Worm (Caenorhabditis elegans) whole organism, L2 larva: ENCODE results near the gene R08C7.12.
A peak's percentile ranks its signal among the peaks of the same experiment; 100 is the strongest.

Experiments
- C34F6.9 ChIP-seq: fragments of 150-350 bp; optimal IDR thresholded peaks from 2 replicates; lab custom pipeline; 2014; ENCODE audit warnings: missing biosample characterization, missing genetic modification characterization
- F13H6.1 ChIP-seq: sonication (generic microtip); optimal IDR thresholded peaks from 2 replicates; lab custom pipeline; 2016; ENCODE audit warnings: missing genetic modification characterization, missing compliant biosample characterization
- R02D3.7 ChIP-seq: fragments of 150-350 bp; optimal IDR thresholded peaks from 2 replicates; lab custom pipeline; 2014; ENCODE audit warnings: missing biosample characterization, missing genetic modification characterization
- Y55F3AM.14 ChIP-seq: fragments of 200-800 bp; sonication (Bioruptor generic); optimal IDR thresholded peaks from 2 replicates; lab custom pipeline; 2018; ENCODE audit warnings: mild to moderate bottlenecking, missing genetic modification characterization, missing compliant biosample characterization
- ZK546.5 ChIP-seq: sonication (generic microtip); optimal IDR thresholded peaks from 2 replicates; lab custom pipeline; 2017; ENCODE audit warnings: missing biosample characterization, missing genetic modification characterization
- alr-1 ChIP-seq: fragments of 150-350 bp; optimal IDR thresholded peaks from 2 replicates; lab custom pipeline; 2014; ENCODE audit warnings: missing biosample characterization, missing genetic modification characterization
- aly-2 ChIP-seq: fragments of 150-350 bp; optimal IDR thresholded peaks from 2 replicates; lab custom pipeline; 2014; ENCODE audit warnings: missing biosample characterization, missing genetic modification characterization
- blmp-1 ChIP-seq: sonication (generic microtip); optimal IDR thresholded peaks from 2 replicates; lab custom pipeline; 2017; ENCODE audit warnings: missing genetic modification characterization, mild to moderate bottlenecking, missing compliant biosample characterization, antibody characterized with exemption, moderate library complexity; ENCODE audit not compliant: insufficient read depth
- ceh-16 ChIP-seq: fragments of 150-350 bp; optimal IDR thresholded peaks from 2 replicates; lab custom pipeline; 2014; ENCODE audit warnings: missing biosample characterization, missing genetic modification characterization
- ceh-82 ChIP-seq: fragments of 150-350 bp; optimal IDR thresholded peaks from 2 replicates; lab custom pipeline; 2014; ENCODE audit warnings: missing biosample characterization, missing genetic modification characterization
- crh-2 ChIP-seq: sonication (generic microtip); optimal IDR thresholded peaks from 2 replicates; lab custom pipeline; 2017; ENCODE audit warnings: missing biosample characterization, missing genetic modification characterization
- dmd-4 ChIP-seq: sonication (generic microtip); optimal IDR thresholded peaks from 2 replicates; lab custom pipeline; 2017; ENCODE audit warnings: missing biosample characterization, missing genetic modification characterization
- egl-27 ChIP-seq: sonication (generic microtip); optimal IDR thresholded peaks from 3 replicates; lab custom pipeline; 2017; ENCODE audit warnings: missing biosample characterization, missing genetic modification reagents, missing genetic modification characterization
- elt-1 ChIP-seq: fragments of 150-350 bp; optimal IDR thresholded peaks from 2 replicates; lab custom pipeline; 2014; ENCODE audit warnings: missing biosample characterization, missing genetic modification characterization
- elt-3 ChIP-seq: sonication (generic microtip); optimal IDR thresholded peaks from 2 replicates; lab custom pipeline; 2017; ENCODE audit warnings: missing biosample characterization, missing genetic modification characterization
- fos-1 ChIP-seq: fragments of 150-350 bp; optimal IDR thresholded peaks from 2 replicates; lab custom pipeline; 2014; ENCODE audit warnings: missing biosample characterization, missing genetic modification characterization
- gmeb-1 ChIP-seq: fragments of 150-350 bp; optimal IDR thresholded peaks from 2 replicates; lab custom pipeline; 2014; ENCODE audit warnings: missing biosample characterization, missing genetic modification characterization
- lin-11 ChIP-seq: fragments of 150-350 bp; sonication (generic microtip); optimal IDR thresholded peaks from 2 replicates; lab custom pipeline; 2014; ENCODE audit warnings: missing biosample characterization, missing genetic modification characterization, inconsistent platforms, mixed read lengths
- lin-13 ChIP-seq: fragments of 150-350 bp; optimal IDR thresholded peaks from 2 replicates; lab custom pipeline; 2014; ENCODE audit warnings: missing biosample characterization, missing genetic modification reagents, missing genetic modification characterization
- lin-39 ChIP-seq: fragments of 150-350 bp; optimal IDR thresholded peaks from 2 replicates; lab custom pipeline; 2014; ENCODE audit warnings: missing biosample characterization, missing genetic modification reagents, missing genetic modification characterization
- lsy-2 ChIP-seq, 2 experiments: fragments of 150-350 bp in 1 of 2; sonication (generic microtip) in 1 of 2; optimal IDR thresholded peaks; 2 replicates each; lab custom pipeline; 2014 to 2017; ENCODE audit warnings: missing biosample characterization in 2 of 2, missing genetic modification characterization in 2 of 2
- mab-5 ChIP-seq: fragments of 150-350 bp; optimal IDR thresholded peaks from 2 replicates; lab custom pipeline; 2014; ENCODE audit warnings: missing biosample characterization, missing genetic modification characterization
- mdl-1 ChIP-seq, 2 experiments: fragments of 150-350 bp in 1 of 2; sonication (generic microtip) in 1 of 2; optimal IDR thresholded peaks; 2 replicates each; lab custom pipeline; 2017; ENCODE audit warnings: missing biosample characterization in 2 of 2, missing genetic modification characterization in 2 of 2
- nhr-129 ChIP-seq: fragments of 150-350 bp; optimal IDR thresholded peaks from 2 replicates; lab custom pipeline; 2014; ENCODE audit warnings: missing biosample characterization, missing genetic modification characterization
- nhr-23 ChIP-seq: fragments of 150-350 bp; optimal IDR thresholded peaks from 2 replicates; lab custom pipeline; 2014; ENCODE audit warnings: missing biosample characterization, missing genetic modification reagents, missing genetic modification characterization
- nhr-237 ChIP-seq: fragments of 150-350 bp; optimal IDR thresholded peaks from 2 replicates; lab custom pipeline; 2014; ENCODE audit warnings: missing biosample characterization, missing genetic modification characterization
- nhr-25 ChIP-seq: fragments of 150-350 bp; sonication (generic microtip); optimal IDR thresholded peaks from 3 replicates; lab custom pipeline; 2014; ENCODE audit warnings: missing biosample characterization, missing genetic modification characterization
- nhr-6 ChIP-seq: fragments of 150-350 bp; optimal IDR thresholded peaks from 2 replicates; lab custom pipeline; 2014; ENCODE audit warnings: missing biosample characterization, missing genetic modification characterization
- nhr-77 ChIP-seq: fragments of 150-350 bp; optimal IDR thresholded peaks from 2 replicates; lab custom pipeline; 2014; ENCODE audit warnings: missing biosample characterization, missing genetic modification characterization
- peb-1 ChIP-seq: fragments of 150-350 bp; optimal IDR thresholded peaks from 2 replicates; lab custom pipeline; 2014; ENCODE audit warnings: missing biosample characterization, missing genetic modification characterization
- sem-4 ChIP-seq: fragments of 150-350 bp; optimal IDR thresholded peaks from 2 replicates; lab custom pipeline; 2014; ENCODE audit warnings: missing biosample characterization, missing genetic modification reagents, missing genetic modification characterization
- skn-1 ChIP-seq: sonication (generic microtip); optimal IDR thresholded peaks from 2 replicates; lab custom pipeline; 2017; ENCODE audit warnings: missing biosample characterization, missing genetic modification characterization
- sma-3 ChIP-seq: sonication (generic microtip); optimal IDR thresholded peaks from 2 replicates; lab custom pipeline; 2016; ENCODE audit warnings: missing genetic modification reagents, missing genetic modification characterization, missing compliant biosample characterization
- sma-9 ChIP-seq, 2 experiments: fragments of 150-350 bp in 1 of 2; sonication (generic microtip) in 1 of 2; optimal IDR thresholded peaks; 2 replicates each; lab custom pipeline; 2014 to 2016; ENCODE audit warnings: missing genetic modification characterization in 2 of 2, mild to moderate bottlenecking in 1 of 2, missing biosample characterization in 1 of 2, missing compliant biosample characterization in 1 of 2, missing genetic modification reagents in 1 of 2, moderate library complexity in 1 of 2
- snpc-4 ChIP-seq: fragments of 150-350 bp; optimal IDR thresholded peaks from 2 replicates; lab custom pipeline; 2014; ENCODE audit warnings: missing biosample characterization, missing genetic modification characterization
- unc-39 ChIP-seq: fragments of 150-350 bp; optimal IDR thresholded peaks from 2 replicates; lab custom pipeline; 2014; ENCODE audit warnings: missing biosample characterization, missing genetic modification characterization
- unc-55 ChIP-seq: fragments of 150-350 bp; sonication (generic microtip); optimal IDR thresholded peaks from 3 replicates; lab custom pipeline; 2014; ENCODE audit warnings: missing biosample characterization, missing genetic modification reagents, missing genetic modification characterization
- unc-62 ChIP-seq: fragments of 150-350 bp; optimal IDR thresholded peaks from 2 replicates; lab custom pipeline; 2014; ENCODE audit warnings: missing biosample characterization, missing genetic modification reagents, missing genetic modification characterization
- zag-1 ChIP-seq: fragments of 150-350 bp; optimal IDR thresholded peaks from 2 replicates; lab custom pipeline; 2014; ENCODE audit warnings: missing biosample characterization, missing genetic modification characterization
- ztf-1 ChIP-seq: fragments of 200-800 bp; sonication (Bioruptor generic); conservative IDR thresholded peaks from 2 replicates; pipeline ENCODE4 v1.3.6; 2022; ENCODE audit warnings: missing genetic modification characterization, missing compliant biosample characterization
- ztf-4 ChIP-seq: fragments of 150-350 bp; optimal IDR thresholded peaks from 2 replicates; lab custom pipeline; 2014; ENCODE audit warnings: missing biosample characterization, missing genetic modification characterization

The R08C7.12 gene

ce11 chrIV:4447284-4447366, 2.4 kb upstream of the R08C7.12 start, which contains the start of gene chat-1:
chat-1 (plus strand) TSS chrIV:4447331.
- TF ChIP-seq C34F6.9 (tag; lab: Kevin White, UChicago) (no peak), aly-2 (tag; lab: Kevin White, UChicago) (no peak), nhr-77 (tag; lab: Kevin White, UChicago) (no peak), nhr-23 (tag; lab: Kevin White, UChicago) (no peak), unc-39 (no peak), sma-3 (GFP tag; lab: Kevin White, UChicago) (no peak)

- no peak for TF ChIP-seq lin-39
Measured at ce11 chrIV:4447367-4447766, 2.2 kb upstream of the R08C7.12 start.

ce11 chrIV:4448343-4448742, 1.2 kb upstream of the R08C7.12 start:
- TF ChIP-seq fos-1 (tag; lab: Kevin White, UChicago) (no peak), unc-62 (GFP tag; lab: Kevin White, UChicago) (no peak), nhr-237 (no peak), alr-1 (tag; lab: Kevin White, UChicago) (no peak), gmeb-1 (tag; lab: Kevin White, UChicago) (no peak), unc-55 (GFP tag; lab: Kevin White, UChicago) (no peak), elt-3 (no peak), nhr-129 (no peak)
- TF ChIP-seq, all 48 proteins: peak for 0

- TF ChIP-seq aly-2 (tag; lab: Kevin White, UChicago) (no peak), crh-2 (peak; percentile 31), mab-5 (no peak), R02D3.7 (tag; lab: Kevin White, UChicago) (no peak), sem-4 (no peak), sma-3 (GFP tag; lab: Kevin White, UChicago) (peak; percentile 60), nhr-129 (no peak), fos-1 (tag; lab: Kevin White, UChicago) (peak; percentile 34), gmeb-1 (tag; lab: Kevin White, UChicago) (peak; percentile 13), nhr-6 (no peak), sma-9 (GFP tag; optimal IDR thresholded peaks at IDR 0.05; lab: Kevin White, UChicago) (peak; percentile 62), sma-9 (tag; optimal IDR thresholded peaks at IDR 0.05; lab: Kevin White, UChicago) (no peak), F13H6.1 (tag; lab: Kevin White, UChicago) (peak; percentile 31), C34F6.9 (tag; lab: Kevin White, UChicago) (no peak)
Measured at ce11 chrIV:4449843-4450242, 304 bp downstream of the R08C7.12 start.

ce11 chrIV:4451576-4451975, 2.0 kb downstream of the R08C7.12 start, which contains the start of gene R08C7.1:
R08C7.1 (plus strand) TSS chrIV:4451876.
- no peak for TF ChIP-seq crh-2
- no peak for TF ChIP-seq nhr-129
- no peak for TF ChIP-seq lin-11 (tag; lab: Kevin White, UChicago)
- no peak for TF ChIP-seq blmp-1 (tag; lab: Kevin White, UChicago)
- no peak for TF ChIP-seq nhr-77 (tag; lab: Kevin White, UChicago)
- no peak for TF ChIP-seq elt-3
- TF ChIP-seq lin-13 (GFP tag; lab: Kevin White, UChicago), result no peak
- no peak for TF ChIP-seq sem-4
- no peak for TF ChIP-seq elt-1 (tag; lab: Kevin White, UChicago)
- no peak for TF ChIP-seq aly-2 (tag; lab: Kevin White, UChicago)
- no peak for TF ChIP-seq nhr-6
- TF ChIP-seq zag-1, result no peak
- no peak for TF ChIP-seq gmeb-1 (tag; lab: Kevin White, UChicago)
- TF ChIP-seq snpc-4 (tag; lab: Kevin White, UChicago), result no peak
- TF ChIP-seq ZK546.5 (tag; lab: Kevin White, UChicago), result no peak
- no peak for TF ChIP-seq skn-1 (tag; lab: Kevin White, UChicago)
- TF ChIP-seq C34F6.9 (tag; lab: Kevin White, UChicago), result no peak
- no peak for TF ChIP-seq dmd-4 (tag; lab: Kevin White, UChicago)
- TF ChIP-seq ceh-82 (tag; lab: Kevin White, UChicago), result no peak
- TF ChIP-seq, all 48 proteins: peak for 0

- TF ChIP-seq sma-3 (GFP tag; lab: Kevin White, UChicago), result peak; percentile 29
- TF ChIP-seq mdl-1 (tag; optimal IDR thresholded peaks at IDR 0.05; lab: Kevin White, UChicago), result no peak
- TF ChIP-seq aly-2 (tag; lab: Kevin White, UChicago), result no peak
- TF ChIP-seq alr-1 (tag; lab: Kevin White, UChicago), result no peak
- no peak for TF ChIP-seq sem-4
- TF ChIP-seq Y55F3AM.14 (GFP tag; lab: Kevin White, UChicago), result no peak
- TF ChIP-seq snpc-4 (tag; lab: Kevin White, UChicago), result no peak
- no peak for TF ChIP-seq egl-27 (tag; lab: Kevin White, UChicago)
- TF ChIP-seq lin-13 (GFP tag; lab: Kevin White, UChicago), result peak; percentile 15
- peak; percentile 62 for TF ChIP-seq F13H6.1 (tag; lab: Kevin White, UChicago)
- TF ChIP-seq lsy-2 (tag; optimal IDR thresholded peaks at IDR 0.05; lab: Kevin White, UChicago), result peak in 1 of 2 experiments; percentile 26
- TF ChIP-seq ceh-16 (tag; lab: Kevin White, UChicago), result peak; percentile 34
- peak; percentile 29 for TF ChIP-seq peb-1
- TF ChIP-seq unc-39, result no peak
- peak; percentile 29 for TF ChIP-seq nhr-25 (tag; lab: Kevin White, UChicago)
- peak; percentile 53 for TF ChIP-seq nhr-129
- no peak for TF ChIP-seq ztf-1 (GFP tag; lab: Robert Waterston, UW)
- TF ChIP-seq dmd-4 (tag; lab: Kevin White, UChicago), result no peak
- TF ChIP-seq blmp-1 (tag; lab: Kevin White, UChicago), result peak; percentile 38
- TF ChIP-seq ztf-4 (tag; lab: Kevin White, UChicago), result no peak
Measured at ce11 chrIV:4454330-4455173, 5.0 kb downstream of the R08C7.12 start, which contains the start of gene R08C7.11. R08C7.11 (minus strand) TSS chrIV:4454937.
